Fruit fly (Drosophila melanogaster) whole organism, embryonic: ENCODE results near the gene Hsp22.

Source experiments
- Antp ChIP-seq: fragments of 200-800 bp; sonication (Bioruptor generic); optimal IDR thresholded peaks from 3 replicates; lab custom pipeline; 2016; ENCODE audit warnings: missing biosample characterization, missing genetic modification characterization
- Awh ChIP-seq: fragments of 200-800 bp; sonication (Bioruptor generic); IDR thresholded peaks from 2 replicates; pipeline ENCODE4, ENCODE4 v1.3.6; 2022; ENCODE audit warnings: missing biosample characterization, missing genetic modification characterization
- CG10321 ChIP-seq: fragments of 200-800 bp; sonication (Bioruptor generic); IDR thresholded peaks from 2 replicates; pipeline ENCODE4 v1.3.6; 2022; ENCODE audit warnings: missing biosample characterization, missing genetic modification characterization
- CG13123 ChIP-seq: fragments of 200-800 bp; sonication (Bioruptor generic); optimal IDR thresholded peaks from 2 replicates; lab custom pipeline; 2016; ENCODE audit warnings: missing biosample characterization, missing genetic modification characterization
- CG14860 ChIP-seq: fragments of 200-800 bp; sonication (Bioruptor generic); IDR thresholded peaks from 3 replicates; pipeline ENCODE4 v1.3.6; 2022; ENCODE audit warnings: missing biosample characterization, missing genetic modification characterization; ENCODE audit not compliant: partially characterized antibody
- CG15011 ChIP-seq: fragments of 200-800 bp; sonication (Bioruptor generic); optimal IDR thresholded peaks from 3 replicates; lab custom pipeline; 2018; ENCODE audit warnings: missing biosample characterization, mild to moderate bottlenecking, missing genetic modification characterization
- CG2678 ChIP-seq: fragments of 200-800 bp; sonication (Bioruptor generic); optimal IDR thresholded peaks from 3 replicates; lab custom pipeline; 2019; ENCODE audit warnings: missing biosample characterization, mild to moderate bottlenecking, missing genetic modification characterization, moderate library complexity
- CG2875 ChIP-seq: fragments of 200-800 bp; sonication (Bioruptor generic); optimal IDR thresholded peaks from 2 replicates; lab custom pipeline; 2017; ENCODE audit warnings: missing biosample characterization, mild to moderate bottlenecking, missing genetic modification characterization, missing genetic modification reagents
- CG30431 ChIP-seq: fragments of 200-800 bp; sonication (Bioruptor generic); optimal IDR thresholded peaks from 2 replicates; lab custom pipeline; 2017; ENCODE audit warnings: missing biosample characterization, missing genetic modification characterization
- CG3281 ChIP-seq: fragments of 200-800 bp; sonication (Bioruptor generic); optimal IDR thresholded peaks from 3 replicates; lab custom pipeline; 2017; ENCODE audit warnings: missing biosample characterization, mild to moderate bottlenecking, missing genetic modification characterization
- CG3407 ChIP-seq: fragments of 200-800 bp; sonication (Bioruptor generic); optimal IDR thresholded peaks from 2 replicates; lab custom pipeline; 2018; ENCODE audit warnings: missing biosample characterization, mild to moderate bottlenecking, missing genetic modification characterization
- CG34376 ChIP-seq: fragments of 200-800 bp; sonication (Bioruptor generic); optimal IDR thresholded peaks from 2 replicates; lab custom pipeline; 2018; ENCODE audit warnings: missing biosample characterization, mild to moderate bottlenecking, missing genetic modification characterization
- CG34422 ChIP-seq: fragments of 200-800 bp; sonication (Bioruptor generic); IDR thresholded peaks from 3 replicates; pipeline ENCODE4 v1.3.6; 2022; ENCODE audit warnings: missing biosample characterization, missing genetic modification characterization
- CG3726 ChIP-seq: fragments of 200-800 bp; sonication (Bioruptor generic); IDR thresholded peaks from 3 replicates; pipeline ENCODE4, ENCODE4 v1.3.6; 2022; ENCODE audit warnings: missing biosample characterization, missing genetic modification characterization
- CG4328 ChIP-seq: fragments of 200-800 bp; sonication (Bioruptor generic); optimal IDR thresholded peaks from 3 replicates; lab custom pipeline; 2017; ENCODE audit warnings: missing biosample characterization, missing genetic modification reagents, missing genetic modification characterization
- CG4360 ChIP-seq: fragments of 200-800 bp; sonication (Bioruptor generic); IDR thresholded peaks from 2 replicates; pipeline ENCODE4 v1.3.6; 2022; ENCODE audit warnings: missing biosample characterization, missing genetic modification characterization
- CG4707 ChIP-seq: fragments of 200-800 bp; sonication (Bioruptor generic); optimal IDR thresholded peaks from 2 replicates; lab custom pipeline; 2018; ENCODE audit warnings: missing biosample characterization, mild to moderate bottlenecking, missing genetic modification characterization, moderate library complexity
- CG4820 ChIP-seq: fragments of 200-800 bp; sonication (Bioruptor generic); optimal IDR thresholded peaks from 3 replicates; lab custom pipeline; 2016; ENCODE audit warnings: missing biosample characterization, missing genetic modification characterization
- CG5953 ChIP-seq: fragments of 200-800 bp; sonication (Bioruptor generic); IDR thresholded peaks from 2 replicates; pipeline ENCODE4 v1.3.6; 2022; ENCODE audit warnings: missing biosample characterization, missing genetic modification characterization
- CG6683 ChIP-seq: fragments of 200-800 bp; sonication (Bioruptor generic); optimal IDR thresholded peaks from 2 replicates; lab custom pipeline; 2017; ENCODE audit warnings: missing biosample characterization, mild to moderate bottlenecking, missing genetic modification characterization, missing genetic modification reagents
- CG7556 ChIP-seq: fragments of 200-800 bp; sonication (Bioruptor generic); optimal IDR thresholded peaks from 2 replicates; lab custom pipeline; 2017; ENCODE audit warnings: missing biosample characterization, mild to moderate bottlenecking, missing genetic modification characterization
- CG7786 ChIP-seq: fragments of 200-800 bp; sonication (Bioruptor generic); optimal IDR thresholded peaks from 2 replicates; lab custom pipeline; 2016; ENCODE audit warnings: missing biosample characterization, missing genetic modification characterization
- CG8478 ChIP-seq: fragments of >200 bp; optimal IDR thresholded peaks from 2 replicates; lab custom pipeline; 2018
- CG9437 ChIP-seq: fragments of 200-800 bp; sonication (Bioruptor generic); optimal IDR thresholded peaks from 2 replicates; lab custom pipeline; 2018; ENCODE audit warnings: missing biosample characterization, mild to moderate bottlenecking, missing genetic modification characterization
- D19A ChIP-seq: fragments of 200-800 bp; optimal IDR thresholded peaks from 3 replicates; lab custom pipeline; 2019; ENCODE audit warnings: missing biosample characterization, mild to moderate bottlenecking, missing genetic modification characterization, moderate library complexity
- Dek ChIP-seq: fragments of 200-800 bp; sonication (Bioruptor generic); optimal IDR thresholded peaks from 3 replicates; lab custom pipeline; 2019; ENCODE audit warnings: missing biosample characterization, mild to moderate bottlenecking, missing genetic modification characterization, moderate library complexity
- Dll ChIP-seq: fragments of 200-800 bp; sonication (Bioruptor generic); IDR thresholded peaks from 4 replicates; pipeline ENCODE4 v1.3.6; 2022; ENCODE audit warnings: missing biosample characterization, missing genetic modification characterization; ENCODE audit not compliant: partially characterized antibody
- Fer2 ChIP-seq: fragments of 200-800 bp; sonication (Bioruptor generic); optimal IDR thresholded peaks from 2 replicates; lab custom pipeline; 2018; ENCODE audit warnings: missing biosample characterization, mild to moderate bottlenecking, missing genetic modification characterization, moderate library complexity
- HLHmδ ChIP-seq: fragments of 200-800 bp; sonication (Bioruptor generic); optimal IDR thresholded peaks from 2 replicates; lab custom pipeline; 2018; ENCODE audit warnings: missing biosample characterization, mild to moderate bottlenecking, missing genetic modification characterization, moderate library complexity
- Med ChIP-seq: fragments of 200-800 bp; sonication (Bioruptor generic); peaks from one replicate; lab custom pipeline; 2016; ENCODE audit warnings: missing biosample characterization, missing genetic modification characterization, mild to moderate bottlenecking, inconsistent platforms, moderate library complexity
- NK7.1 ChIP-seq: fragments of 200-800 bp; sonication (Bioruptor generic); optimal IDR thresholded peaks from 3 replicates; lab custom pipeline; 2016; ENCODE audit warnings: missing biosample characterization, missing genetic modification characterization
- Neu2 ChIP-seq: fragments of 200-800 bp; sonication (Bioruptor generic); optimal IDR thresholded peaks from 3 replicates; lab custom pipeline; 2016; ENCODE audit warnings: missing biosample characterization, missing genetic modification characterization, borderline replicate concordance
- PHDP ChIP-seq: fragments of 200-800 bp; sonication (Bioruptor generic); optimal IDR thresholded peaks from 3 replicates; lab custom pipeline; 2018; ENCODE audit warnings: missing biosample characterization, mild to moderate bottlenecking, missing genetic modification characterization, moderate library complexity
- Tbp ChIP-seq: fragments of >200 bp; optimal IDR thresholded peaks from 2 replicates; lab custom pipeline; 2018; ENCODE audit warnings: missing biosample characterization, missing genetic modification characterization
- ase ChIP-seq: fragments of 200-800 bp; sonication (Bioruptor generic); IDR thresholded peaks from 3 replicates; pipeline ENCODE4 v1.3.6; 2022; ENCODE audit warnings: missing biosample characterization, missing genetic modification characterization
- bbx ChIP-seq: fragments of 200-800 bp; sonication (Bioruptor generic); IDR thresholded peaks from 2 replicates; pipeline ENCODE4 v1.3.6; 2022; ENCODE audit warnings: missing biosample characterization, missing genetic modification characterization; ENCODE audit not compliant: partially characterized antibody
- dati ChIP-seq: fragments of 200-800 bp; sonication (Bioruptor generic); IDR thresholded peaks from 2 replicates; pipeline ENCODE4 v1.3.6; 2022; ENCODE audit warnings: missing biosample characterization, missing genetic modification characterization
- gt ChIP-seq: fragments of 200-800 bp; sonication (Bioruptor generic); IDR thresholded peaks from 2 replicates; pipeline ENCODE4 v1.3.6; 2022; ENCODE audit warnings: missing biosample characterization, missing genetic modification characterization
- klu ChIP-seq: fragments of 200-800 bp; sonication (Bioruptor generic); IDR thresholded peaks from 2 replicates; pipeline ENCODE4 v1.3.6; 2022; ENCODE audit warnings: missing biosample characterization, missing genetic modification characterization
- knrl ChIP-seq: fragments of 200-800 bp; sonication (Bioruptor generic); IDR thresholded peaks from 3 replicates; pipeline ENCODE4 v1.3.6; 2022; ENCODE audit warnings: missing biosample characterization, missing genetic modification characterization; ENCODE audit not compliant: partially characterized antibody
- nau ChIP-seq: fragments of 200-800 bp; sonication (Bioruptor generic); optimal IDR thresholded peaks from 3 replicates; lab custom pipeline; 2017; ENCODE audit warnings: missing biosample characterization, mild to moderate bottlenecking, missing genetic modification characterization, missing genetic modification reagents
- odd ChIP-seq: fragments of 200-800 bp; sonication (Bioruptor generic); optimal IDR thresholded peaks from 2 replicates; lab custom pipeline; 2017; ENCODE audit warnings: missing biosample characterization, mild to moderate bottlenecking, missing genetic modification characterization
- org-1 ChIP-seq: fragments of 200-800 bp; sonication (Bioruptor generic); optimal IDR thresholded peaks from 2 replicates; lab custom pipeline; 2017; ENCODE audit warnings: missing biosample characterization, missing genetic modification characterization
- pho ChIP-seq: fragments of 200-800 bp; sonication (Bioruptor generic); optimal IDR thresholded peaks from 2 replicates; lab custom pipeline; 2016; ENCODE audit warnings: missing biosample characterization, missing genetic modification characterization
- pum ChIP-seq: fragments of 200-800 bp; sonication (Bioruptor generic); optimal IDR thresholded peaks from 2 replicates; lab custom pipeline; 2016; ENCODE audit warnings: missing biosample characterization, missing genetic modification characterization
- rib ChIP-seq: fragments of 200-800 bp; sonication (Bioruptor generic); IDR thresholded peaks from 2 replicates; pipeline ENCODE4 v1.3.6; 2022; ENCODE audit warnings: missing biosample characterization, missing genetic modification characterization
- ro ChIP-seq: fragments of 200-800 bp; sonication (Bioruptor generic); IDR thresholded peaks from 2 replicates; pipeline ENCODE4 v1.3.6; 2022; ENCODE audit warnings: missing biosample characterization, missing genetic modification characterization
- tup ChIP-seq: fragments of 200-800 bp; sonication (Bioruptor generic); optimal IDR thresholded peaks from 2 replicates; lab custom pipeline; 2016; ENCODE audit warnings: missing biosample characterization, mild to moderate bottlenecking, missing genetic modification characterization, moderate library complexity
- wek ChIP-seq: fragments of 200-800 bp; sonication (Bioruptor generic); optimal IDR thresholded peaks from 3 replicates; lab custom pipeline; 2018; ENCODE audit warnings: missing biosample characterization, mild to moderate bottlenecking, missing genetic modification characterization, moderate library complexity

Hsp22 gene

DNA sequence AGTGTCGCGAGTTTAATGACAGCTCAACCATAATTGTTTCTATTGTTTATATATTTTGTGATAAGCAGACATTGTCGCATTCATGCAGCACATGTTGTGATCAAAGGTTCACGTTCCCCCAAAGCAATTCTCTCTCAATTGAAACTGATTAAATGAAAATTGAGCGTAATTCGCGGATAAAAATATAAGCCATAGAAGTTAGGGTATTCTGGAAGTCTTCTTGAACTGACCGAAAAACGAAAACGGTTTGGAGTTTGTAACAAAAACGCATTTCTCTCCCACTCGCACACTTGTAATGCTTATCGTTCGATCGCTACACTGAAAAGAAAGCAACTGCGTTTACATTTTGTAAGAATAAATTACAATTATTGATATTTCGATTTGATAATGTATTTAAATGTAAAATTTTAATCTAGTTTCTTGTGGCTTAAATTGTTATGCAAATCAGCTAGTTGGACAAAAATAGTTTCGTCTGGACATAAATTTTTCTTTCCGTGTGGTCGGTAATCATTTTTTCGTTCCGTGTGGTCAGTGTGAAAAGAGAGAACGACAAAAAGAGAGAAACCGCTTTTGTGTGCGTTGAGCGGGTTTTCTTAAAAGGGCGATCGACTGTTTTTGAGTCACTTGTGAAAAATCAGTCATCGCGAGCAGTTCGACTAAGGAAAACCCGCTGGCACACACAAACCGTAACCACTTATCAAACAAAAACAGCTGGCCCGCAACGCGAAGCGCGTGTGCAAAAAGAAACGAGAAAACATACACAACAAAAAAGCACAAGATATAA lies 50.1 kb downstream of the Hsp22 start, which contains the start of gene aay (continued):
- TF ChIP-seq pho (GFP tag; lab: Kevin White, UChicago) (peak; percentile 98), Dll (GFP tag; lab: Robert Waterston, UW) (0 out of 4 replicates have a peak, but pooled peaks have one; percentile 18), CG10321 (peak; percentile 86), Tbp (no peak), CG4360 (peak; percentile 84), bbx (GFP tag; lab: Robert Waterston, UW) (0 out of 2 replicates have a peak, but pooled peaks have one; percentile 40), CG4328 (GFP tag; lab: Kevin White, UChicago) (peak; percentile 97), odd (GFP tag; lab: Kevin White, UChicago) (peak; percentile 98), CG13123 (GFP tag; lab: Kevin White, UChicago) (peak; percentile 98), CG30431 (GFP tag; lab: Kevin White, UChicago) (peak; percentile 98), CG34376 (peak; percentile 97), CG5953 (GFP tag; lab: Robert Waterston, UW) (peak; percentile 97), HLHmδ (GFP tag; lab: Kevin White, UChicago) (no peak), nau (GFP tag; lab: Kevin White, UChicago) (peak; percentile 98), dati (GFP tag; lab: Robert Waterston, UW) (peak; percentile 90), CG4820 (GFP tag; lab: Kevin White, UChicago) (peak; percentile 98), ro (peak; percentile 96), CG2875 (GFP tag; lab: Kevin White, UChicago) (peak; percentile 99), Antp (GFP tag; lab: Kevin White, UChicago) (peak; percentile 91), CG2678 (tag; lab: Kevin White, UChicago) (peak; percentile 99), PHDP (tag; lab: Kevin White, UChicago) (peak; percentile 99), CG34422 (GFP tag; lab: Robert Waterston, UW) (peak; percentile 98), CG14860 (GFP tag; lab: Robert Waterston, UW) (no peak), NK7.1 (peak; percentile 97), Med (GFP tag; lab: Kevin White, UChicago) (peak; percentile 100), ase (GFP tag; lab: Robert Waterston, UW) (peak; percentile 98), pum (GFP tag; lab: Kevin White, UChicago) (peak; percentile 96), CG6683 (GFP tag; lab: Kevin White, UChicago) (peak; percentile 97), rib (GFP tag; lab: Robert Waterston, UW) (peak; percentile 97), CG15011 (GFP tag; lab: Kevin White, UChicago) (peak; percentile 98), knrl (GFP tag; lab: Robert Waterston, UW) (no peak; the same call in 2 of the 3 replicates), tup (GFP tag; lab: Kevin White, UChicago) (peak; percentile 97), gt (GFP tag; lab: Robert Waterston, UW) (peak; percentile 96), klu (GFP tag; lab: Robert Waterston, UW) (peak; percentile 97), CG9437 (GFP tag; lab: Kevin White, UChicago) (peak; percentile 93), D19A (tag; lab: Kevin White, UChicago) (peak; percentile 99), Dek (tag; lab: Kevin White, UChicago) (peak; percentile 99), CG4707 (GFP tag; lab: Kevin White, UChicago) (peak; percentile 97), CG3407 (GFP tag; lab: Kevin White, UChicago) (peak; percentile 98), CG8478 (lab: Kevin White, UChicago) (no peak), Neu2 (GFP tag; lab: Kevin White, UChicago) (peak; percentile 93), CG3726 (GFP tag; lab: Robert Waterston, UW) (peak; percentile 98), org-1 (peak; percentile 99), Awh (peak; percentile 97), Fer2 (tag; lab: Kevin White, UChicago) (peak; percentile 96), CG3281 (GFP tag; lab: Kevin White, UChicago) (peak; percentile 98), wek (GFP tag; lab: Kevin White, UChicago) (peak; percentile 92), CG7786 (peak; percentile 97), CG7556 (GFP tag; lab: Kevin White, UChicago) (peak; percentile 99)
